Fruit fly (Drosophila melanogaster): Measurements from ENCODE around the gene CG43445.

Gene CG43445

DNA sequence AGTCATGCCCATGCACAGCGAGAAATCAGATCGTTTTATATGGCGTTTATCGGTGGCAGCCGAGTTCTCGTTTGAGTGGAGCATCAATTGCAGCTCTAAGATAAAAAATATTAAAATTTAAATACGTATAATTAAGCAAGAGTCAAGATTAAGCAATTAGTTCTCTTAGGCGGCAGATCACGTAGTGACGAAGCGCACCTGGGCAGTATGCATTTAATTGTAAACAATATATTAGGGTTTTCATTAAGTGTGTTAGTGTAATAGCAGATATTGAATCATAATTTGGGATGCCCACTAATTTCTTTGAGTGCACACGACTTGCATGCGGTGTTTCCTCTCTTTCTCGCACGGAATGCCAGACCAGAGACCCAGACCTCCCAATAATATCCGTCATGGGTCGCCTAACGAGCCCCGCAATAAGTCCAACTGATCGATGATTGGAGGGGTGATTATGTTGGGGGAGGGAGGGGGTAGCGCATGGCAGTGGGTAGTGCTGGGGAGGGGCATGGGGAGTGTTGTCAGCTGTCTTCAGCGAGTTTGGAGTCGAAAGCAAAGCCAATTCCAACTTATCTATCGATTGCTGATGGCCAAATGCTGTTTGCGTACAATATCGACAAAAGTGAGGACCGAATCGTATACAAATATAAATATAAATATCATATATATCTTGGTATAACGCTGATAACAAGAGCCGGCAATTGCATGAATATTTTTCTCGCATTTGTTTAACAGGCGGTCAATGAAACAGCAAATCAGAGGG lies 38.4 kb downstream of the CG43445 start (continued):
- TF ChIP-seq ATbp (GFP tag; optimal IDR thresholded peaks at IDR 0.05), result peak; percentile 70
- no peak for TF ChIP-seq lov (optimal IDR thresholded peaks at IDR 0.05)
- 0 out of 3 replicates have a peak, but pooled peaks have one; percentile 59 for TF ChIP-seq lov (GFP tag; IDR thresholded peaks at IDR 0.05)
- peak; percentile 50 for TF ChIP-seq lilli (GFP tag; optimal IDR thresholded peaks at IDR 0.05)
- TF ChIP-seq onecut (GFP tag; IDR thresholded peaks at IDR 0.05), result peak; percentile 27; the same call in 1 of the 2 replicates
- peak; percentile 85 for TF ChIP-seq CG10979 (tag; optimal IDR thresholded peaks at IDR 0.05)
- TF ChIP-seq Nf-YB (GFP tag; optimal IDR thresholded peaks at IDR 0.05), result peak; percentile 20
- TF ChIP-seq slou (GFP tag; optimal IDR thresholded peaks at IDR 0.05), result no peak
- TF ChIP-seq Spps (tag; optimal IDR thresholded peaks at IDR 0.05), result peak; percentile 32
- peak; percentile 11 for TF ChIP-seq D19B (GFP tag; optimal IDR thresholded peaks at IDR 0.05)
- peak; percentile 73 for TF ChIP-seq CG4424 (GFP tag; optimal IDR thresholded peaks at IDR 0.05)
- TF ChIP-seq salm (tag; optimal IDR thresholded peaks at IDR 0.05), result no peak
- peak; percentile 6 for TF ChIP-seq NK7.1 (GFP tag; optimal IDR thresholded peaks at IDR 0.05)
- TF ChIP-seq CG33557 (GFP tag; optimal IDR thresholded peaks at IDR 0.05), result peak; percentile 58
- 0 out of 2 replicates have a peak, but pooled peaks have one; percentile 23 for TF ChIP-seq Poxn (GFP tag; IDR thresholded peaks at IDR 0.05)
- TF ChIP-seq luna (GFP tag; optimal IDR thresholded peaks at IDR 0.05), result no peak
- peak; percentile 76 for TF ChIP-seq Gsc (GFP tag; IDR thresholded peaks at IDR 0.05)
- no peak for TF ChIP-seq CG14965 (GFP tag; optimal IDR thresholded peaks at IDR 0.05; ENCODE audit: borderline replicate concordance)
- peak; percentile 70 for TF ChIP-seq wor (GFP tag; IDR thresholded peaks at IDR 0.05)
- peak; percentile 9 for TF ChIP-seq NC2β (GFP tag; optimal IDR thresholded peaks at IDR 0.05)
- TF ChIP-seq ken (GFP tag; IDR thresholded peaks at IDR 0.05), result 0 out of 3 replicates have a peak, but pooled peaks have one; percentile 41
- peak; percentile 67 for TF ChIP-seq CG18619 (GFP tag; optimal IDR thresholded peaks at IDR 0.05)
- peak; percentile 81; the same call in 2 of the 3 replicates for TF ChIP-seq CG11093 (GFP tag; IDR thresholded peaks at IDR 0.05)
- TF ChIP-seq YL-1 (GFP tag; optimal IDR thresholded peaks at IDR 0.05), result no peak
- TF ChIP-seq pho (GFP tag; optimal IDR thresholded peaks at IDR 0.05), result no peak
- TF ChIP-seq Dad (GFP tag; optimal IDR thresholded peaks at IDR 0.05), result peak; percentile 38
- peak; percentile 86 for TF ChIP-seq CoRest (tag; optimal IDR thresholded peaks at IDR 0.05)
- TF ChIP-seq pros (GFP tag; optimal IDR thresholded peaks at IDR 0.05), result no peak
- TF ChIP-seq repo (GFP tag; optimal IDR thresholded peaks at IDR 0.05), result no peak
- no peak for TF ChIP-seq D (optimal IDR thresholded peaks at IDR 0.05)
- peak; percentile 77 for TF ChIP-seq D (GFP tag; optimal IDR thresholded peaks at IDR 0.05)
- peak; percentile 86 for TF ChIP-seq CG7839 (tag; optimal IDR thresholded peaks at IDR 0.05)
- TF ChIP-seq Xrp1 (GFP tag; IDR thresholded peaks at IDR 0.05), result peak; percentile 73
- no peak for TF ChIP-seq sens-2 (GFP tag; IDR thresholded peaks at IDR 0.05)
- TF ChIP-seq Abd-B (GFP tag; optimal IDR thresholded peaks at IDR 0.05), result peak; percentile 79
- no peak; the same call in 1 of the 2 replicates for TF ChIP-seq wdn (GFP tag; IDR thresholded peaks at IDR 0.05)
- peak; percentile 47 for TF ChIP-seq CG6254 (GFP tag; optimal IDR thresholded peaks at IDR 0.05)
- TF ChIP-seq trh (GFP tag; optimal IDR thresholded peaks at IDR 0.05), result peak; percentile 12
- no peak for TF ChIP-seq vfl (GFP tag; optimal IDR thresholded peaks at IDR 0.05)
- TF ChIP-seq Optix (GFP tag; IDR thresholded peaks at IDR 0.05), result peak; percentile 72; the same call in 2 of the 3 replicates
- peak; percentile 56; the same call in 1 of the 3 replicates for TF ChIP-seq CG3726 (GFP tag; IDR thresholded peaks at IDR 0.05)
- no peak for TF ChIP-seq hb (GFP tag; IDR thresholded peaks at IDR 0.05; ENCODE audit: partially characterized antibody)
- TF ChIP-seq run (tag; optimal IDR thresholded peaks at IDR 0.05), result peak; percentile 28
- peak; percentile 48; the same call in 1 of the 2 replicates for TF ChIP-seq Ada2b (GFP tag; IDR thresholded peaks at IDR 0.05)
- peak; percentile 62 for TF ChIP-seq CG11723 (GFP tag; optimal IDR thresholded peaks at IDR 0.05)
- TF ChIP-seq CG9876 (GFP tag; optimal IDR thresholded peaks at IDR 0.05), result no peak
- no peak for TF ChIP-seq fd102C (GFP tag; optimal IDR thresholded peaks at IDR 0.05)
- peak; percentile 71 for TF ChIP-seq CG7357 (GFP tag; IDR thresholded peaks at IDR 0.05)
- TF ChIP-seq Med (GFP tag), result peak; percentile 93
- TF ChIP-seq caup (GFP tag; optimal IDR thresholded peaks at IDR 0.05; ENCODE audit: severe bottlenecking), result peak; percentile 25

Measured in whole organism, embryonic.